Worm (Caenorhabditis elegans) whole organism, young adult: Measurements from ENCODE around the gene Y57G11C.14.

Source experiments
- B0019.2 ChIP-seq: fragments of 200-800 bp; sonication (Bioruptor generic); conservative IDR thresholded peaks from 2 replicates; pipeline ENCODE4 v1.3.6; 2022; ENCODE audit warnings: missing genetic modification reagents, missing genetic modification characterization, missing compliant biosample characterization
- B0035.1 ChIP-seq: sonication (generic microtip); optimal IDR thresholded peaks from 2 replicates; lab custom pipeline; 2016; ENCODE audit warnings: missing genetic modification characterization, mild to moderate bottlenecking, missing compliant biosample characterization, missing genotype, missing genetic modification reagents
- F10E7.11 ChIP-seq: sonication (generic microtip); optimal IDR thresholded peaks from 2 replicates; lab custom pipeline; 2017; ENCODE audit warnings: mild to moderate bottlenecking, missing genetic modification characterization, moderate library complexity, missing compliant biosample characterization
- K11D2.4 ChIP-seq: fragments of 200-800 bp; sonication (Bioruptor generic); IDR thresholded peaks from 2 replicates; pipeline ENCODE4 v1.3.6; 2022; ENCODE audit warnings: missing genetic modification reagents, missing genetic modification characterization, missing compliant biosample characterization
- T07F8.4 ChIP-seq: sonication (generic microtip); optimal IDR thresholded peaks from 2 replicates; lab custom pipeline; 2016; ENCODE audit warnings: mild to moderate bottlenecking, missing genetic modification characterization, moderate library complexity, missing compliant biosample characterization
- Y53G8AR.9 ChIP-seq: fragments of 200-800 bp; sonication (Bioruptor generic); conservative IDR thresholded peaks from 2 replicates; pipeline ENCODE4 v1.3.6; 2022; ENCODE audit warnings: missing genetic modification reagents, missing genetic modification characterization, missing compliant biosample characterization
- Y56A3A.18 ChIP-seq: fragments of 200-800 bp; sonication (Bioruptor generic); IDR thresholded peaks from 2 replicates; pipeline ENCODE4 v1.3.6; 2022; ENCODE audit warnings: missing genetic modification reagents, missing genetic modification characterization, missing compliant biosample characterization
- Y67H2A.10 ChIP-seq: fragments of 200-800 bp; sonication (Bioruptor generic); conservative IDR thresholded peaks from 2 replicates; pipeline ENCODE4 v1.3.6; 2022; ENCODE audit warnings: missing genetic modification reagents, missing genetic modification characterization, missing compliant biosample characterization
- Y79H2A.3 ChIP-seq: fragments of 200-800 bp; sonication (Bioruptor generic); conservative IDR thresholded peaks from 2 replicates; pipeline ENCODE4 v1.3.6; 2022; ENCODE audit warnings: missing genetic modification reagents, missing genetic modification characterization, missing compliant biosample characterization
- ama-1 ChIP-seq, 3 experiments: fragments of 150-350 bp in 1 of 3; sonication (generic microtip) in 2 of 3; optimal IDR thresholded peaks; 2 replicates each; lab custom pipeline; 2014 to 2018; ENCODE audit warnings: missing biosample characterization in 2 of 3, missing genetic modification characterization in 2 of 3, missing genetic modification reagents in 2 of 3
- atf-7 ChIP-seq: sonication (generic microtip); optimal IDR thresholded peaks from 2 replicates; lab custom pipeline; 2017; ENCODE audit warnings: mild to moderate bottlenecking, missing genetic modification characterization, missing compliant biosample characterization
- athp-1 ChIP-seq: sonication (generic microtip); optimal IDR thresholded peaks from 2 replicates; lab custom pipeline; 2017; ENCODE audit warnings: mild to moderate bottlenecking, missing genetic modification characterization, missing compliant biosample characterization
- attf-6 ChIP-seq: fragments of 200-800 bp; sonication (Bioruptor generic); IDR thresholded peaks from 2 replicates; pipeline ENCODE4 v1.3.6; 2022; ENCODE audit warnings: missing genetic modification reagents, missing genetic modification characterization, missing compliant biosample characterization
- cebp-1 ChIP-seq, 2 experiments: fragments of 200-800 bp in 1 of 2; sonication (Bioruptor generic) in 1 of 2; sonication (generic microtip) in 1 of 2; IDR thresholded peaks in 1 of 2; optimal IDR thresholded peaks in 1 of 2; 2 replicates each; pipeline versions ENCODE4 v1.3.6 to Lab custom; 2017 to 2022; ENCODE audit warnings: missing compliant biosample characterization in 2 of 2, missing genetic modification characterization in 2 of 2, mild to moderate bottlenecking in 1 of 2, missing genetic modification reagents in 1 of 2, moderate library complexity in 1 of 2
- ceh-100 ChIP-seq: fragments of 200-800 bp; sonication (Bioruptor generic); IDR thresholded peaks from 2 replicates; pipeline ENCODE4 v1.3.6; 2022; ENCODE audit warnings: missing genetic modification reagents, missing genetic modification characterization, missing compliant biosample characterization
- ceh-27 ChIP-seq: fragments of 200-800 bp; sonication (Bioruptor generic); optimal IDR thresholded peaks from 2 replicates; lab custom pipeline; 2018; ENCODE audit warnings: mild to moderate bottlenecking, missing genetic modification characterization, moderate library complexity, missing compliant biosample characterization
- ceh-40 ChIP-seq: fragments of 200-800 bp; sonication (Bioruptor generic); IDR thresholded peaks from 2 replicates; pipeline ENCODE4 v1.3.6; 2022; ENCODE audit warnings: missing genetic modification characterization, missing compliant biosample characterization
- ceh-58 ChIP-seq: fragments of 200-800 bp; sonication (Bioruptor generic); IDR thresholded peaks from 2 replicates; pipeline ENCODE4 v1.3.6; 2022; ENCODE audit warnings: missing genetic modification characterization, missing compliant biosample characterization
- ceh-79 ChIP-seq: sonication (generic microtip); optimal IDR thresholded peaks from 2 replicates; lab custom pipeline; 2017; ENCODE audit warnings: mild to moderate bottlenecking, missing genetic modification characterization, missing compliant biosample characterization
- chd-7 ChIP-seq: sonication (generic microtip); optimal IDR thresholded peaks from 2 replicates; lab custom pipeline; 2016; ENCODE audit warnings: mild to moderate bottlenecking, missing genetic modification characterization, moderate library complexity, missing compliant biosample characterization
- ets-4 ChIP-seq: fragments of 200-800 bp; sonication (Bioruptor generic); optimal IDR thresholded peaks from 2 replicates; lab custom pipeline; 2018; ENCODE audit warnings: mild to moderate bottlenecking, missing genetic modification characterization, missing compliant biosample characterization
- him-1 ChIP-seq: sonication (generic microtip); optimal IDR thresholded peaks from 2 replicates; lab custom pipeline; 2016; ENCODE audit warnings: missing genotype, missing genetic modification reagents, missing genetic modification characterization, missing compliant biosample characterization
- hmg-1.2 ChIP-seq: fragments of 200-800 bp; sonication (Bioruptor generic); IDR thresholded peaks from 2 replicates; pipeline ENCODE4 v1.3.6; 2022; ENCODE audit warnings: missing genetic modification reagents, missing genetic modification characterization, missing compliant biosample characterization
- hrde-1 ChIP-seq: sonication (generic microtip); optimal IDR thresholded peaks from 2 replicates; lab custom pipeline; 2016; ENCODE audit warnings: missing genetic modification characterization, mild to moderate bottlenecking, missing compliant biosample characterization, moderate library complexity, missing genotype, missing genetic modification reagents, borderline replicate concordance
- let-607 ChIP-seq, 2 experiments: fragments of 200-800 bp in 1 of 2; sonication (Bioruptor generic) in 1 of 2; sonication (generic microtip) in 1 of 2; optimal IDR thresholded peaks; 2 replicates each; lab custom pipeline; 2016 to 2018; ENCODE audit warnings: mild to moderate bottlenecking in 2 of 2, missing compliant biosample characterization in 2 of 2, missing genetic modification characterization in 2 of 2, moderate library complexity in 2 of 2, missing genotype in 1 of 2
- lin-35 ChIP-seq, 3 experiments: fragments of 150-350 bp in 2 of 3; sonication (generic microtip) in 1 of 3; optimal IDR thresholded peaks; 2 replicates each; lab custom pipeline; 2014 to 2018; ENCODE audit warnings: missing biosample characterization in 3 of 3, missing genetic modification characterization in 3 of 3, missing genetic modification reagents in 3 of 3
- lir-1 ChIP-seq: fragments of 200-800 bp; sonication (Bioruptor generic); conservative IDR thresholded peaks from 2 replicates; pipeline ENCODE4 v1.3.6; 2022; ENCODE audit warnings: missing genetic modification reagents, missing genetic modification characterization, missing compliant biosample characterization
- lsy-27 ChIP-seq: sonication (generic microtip); optimal IDR thresholded peaks from 2 replicates; lab custom pipeline; 2017; ENCODE audit warnings: missing genetic modification characterization, mild to moderate bottlenecking, missing compliant biosample characterization, antibody characterized with exemption, missing genotype, borderline replicate concordance; ENCODE audit not compliant: insufficient read depth
- madf-10 ChIP-seq: sonication (generic microtip); optimal IDR thresholded peaks from 2 replicates; lab custom pipeline; 2016; ENCODE audit warnings: mild to moderate bottlenecking, missing genetic modification characterization, missing compliant biosample characterization
- madf-3 ChIP-seq: fragments of 200-800 bp; sonication (Bioruptor generic); IDR thresholded peaks from 2 replicates; pipeline ENCODE4 v1.3.6; 2022; ENCODE audit warnings: missing genetic modification reagents, missing genetic modification characterization, missing compliant biosample characterization
- mxl-1 ChIP-seq: sonication (generic microtip); optimal IDR thresholded peaks from 2 replicates; lab custom pipeline; 2016; ENCODE audit warnings: missing genetic modification characterization, missing compliant biosample characterization
- nfya-1 ChIP-seq: sonication (generic microtip); optimal IDR thresholded peaks from 2 replicates; lab custom pipeline; 2017; ENCODE audit warnings: antibody characterized with exemption, missing compliant biosample characterization, missing genetic modification characterization, borderline replicate concordance; ENCODE audit not compliant: insufficient read depth
- nhr-120 ChIP-seq: fragments of 200-800 bp; sonication (Bioruptor generic); IDR thresholded peaks from 2 replicates; pipeline ENCODE4 v1.3.6; 2022; ENCODE audit warnings: missing genetic modification characterization, missing compliant biosample characterization
- nhr-80 ChIP-seq: sonication (generic microtip); optimal IDR thresholded peaks from 2 replicates; lab custom pipeline; 2016; ENCODE audit warnings: missing genetic modification characterization, missing compliant biosample characterization
- pbrm-1 ChIP-seq: fragments of 200-800 bp; sonication (Bioruptor generic); IDR thresholded peaks from 2 replicates; pipeline ENCODE4 v1.3.6; 2022; ENCODE audit warnings: missing genetic modification reagents, missing genetic modification characterization, missing compliant biosample characterization
- pha-4 ChIP-seq: fragments of 150-350 bp; sonication (generic microtip); optimal IDR thresholded peaks from 2 replicates; lab custom pipeline; 2014; ENCODE audit warnings: missing biosample characterization, missing genetic modification reagents, missing genetic modification characterization
- rpc-1 ChIP-seq, 2 experiments: fragments of 150-350 bp in 1 of 2; sonication (generic microtip) in 1 of 2; optimal IDR thresholded peaks; 2 replicates each; lab custom pipeline; 2014 to 2018; ENCODE audit warnings: missing biosample characterization in 1 of 2, missing genetic modification characterization in 1 of 2, missing genetic modification reagents in 1 of 2, missing genotype in 1 of 2
- snpc-3.4 ChIP-seq: sonication (generic microtip); optimal IDR thresholded peaks from 2 replicates; lab custom pipeline; 2017; ENCODE audit warnings: missing genetic modification characterization, mild to moderate bottlenecking, missing compliant biosample characterization, antibody characterized with exemption, moderate library complexity, missing genotype, missing genetic modification reagents
- somi-1 ChIP-seq: fragments of 200-800 bp; sonication (Bioruptor generic); optimal IDR thresholded peaks from 2 replicates; lab custom pipeline; 2018; ENCODE audit warnings: mild to moderate bottlenecking, missing genetic modification characterization, missing compliant biosample characterization
- unc-130 ChIP-seq: sonication (generic microtip); optimal IDR thresholded peaks from 2 replicates; lab custom pipeline; 2016; ENCODE audit warnings: missing genetic modification reagents, missing genetic modification characterization, missing compliant biosample characterization
- unc-62 ChIP-seq: fragments of 150-350 bp; optimal IDR thresholded peaks from 2 replicates; lab custom pipeline; 2014; ENCODE audit warnings: missing biosample characterization, missing genetic modification reagents, missing genetic modification characterization
- ztf-3 ChIP-seq: fragments of 200-800 bp; sonication (Bioruptor generic); optimal IDR thresholded peaks from 2 replicates; lab custom pipeline; 2018; ENCODE audit warnings: mild to moderate bottlenecking, missing genetic modification characterization, missing compliant biosample characterization

Gene Y57G11C.14

ce11 chrIV:14763938-14764718 lies 35.0 kb upstream of the Y57G11C.14 start:
- TF ChIP-seq cebp-1 (GFP tag; IDR thresholded peaks at IDR 0.05; lab: Robert Waterston, UW) = no peak
- TF ChIP-seq cebp-1 (tag; optimal IDR thresholded peaks at IDR 0.05; lab: Kevin White, UChicago) = peak; percentile 28
- peak; percentile 30; the same call in 1 of the 2 replicates for TF ChIP-seq Y53G8AR.9 (GFP tag; lab: Robert Waterston, UW)
- TF ChIP-seq F10E7.11 (tag; lab: Kevin White, UChicago) = no peak
- no peak for TF ChIP-seq Y67H2A.10 (GFP tag; lab: Robert Waterston, UW)
- peak; percentile 70 for TF ChIP-seq ama-1 (optimal IDR thresholded peaks at IDR 0.05; lab: Kevin White, UChicago)
- TF ChIP-seq ama-1 (GFP tag; optimal IDR thresholded peaks at IDR 0.05; lab: Kevin White, UChicago) = no peak

DNA sequence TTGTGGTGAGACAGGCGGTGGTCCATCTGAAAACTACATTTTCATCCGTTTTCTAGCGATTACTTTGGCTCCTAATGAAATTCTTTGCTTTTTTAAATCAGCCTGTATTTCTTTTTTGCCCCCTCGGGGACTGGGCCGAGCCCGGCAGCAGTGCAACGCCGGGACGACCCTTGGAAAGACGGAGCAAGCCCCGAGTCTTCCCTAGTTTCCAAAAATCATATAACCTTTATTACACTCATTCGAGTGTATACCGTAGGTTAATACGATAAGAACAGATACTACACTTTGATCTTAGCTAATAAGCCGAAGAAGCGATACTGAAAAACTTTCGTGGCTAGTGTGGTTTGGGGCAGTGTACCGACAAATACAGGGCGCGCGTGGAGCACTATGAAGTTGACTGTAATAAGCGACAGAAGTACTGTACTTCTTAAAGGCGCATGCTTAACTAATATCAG lies 34.4 kb upstream of the Y57G11C.14 start:
- TF ChIP-seq ceh-27 (GFP tag; lab: Kevin White, UChicago) (peak; percentile 27), somi-1 (GFP tag; lab: Kevin White, UChicago) (no peak), atf-7 (tag; lab: Kevin White, UChicago) (no peak), hmg-1.2 (GFP tag; lab: Robert Waterston, UW) (peak; percentile 97), ztf-3 (GFP tag; lab: Kevin White, UChicago) (no peak), let-607 (tag; optimal IDR thresholded peaks at IDR 0.05; lab: Kevin White, UChicago) (no peak), pbrm-1 (GFP tag; lab: Robert Waterston, UW) (peak; percentile 96), lin-35 (GFP tag; optimal IDR thresholded peaks at IDR 0.05; lab: Kevin White, UChicago) (no peak), him-1 (tag; lab: Kevin White, UChicago) (peak; percentile 74), lsy-27 (tag; lab: Kevin White, UChicago) (peak; percentile 42), nfya-1 (tag; lab: Kevin White, UChicago) (no peak), Y56A3A.18 (GFP tag; lab: Robert Waterston, UW) (0 out of 2 replicates have a peak, but pooled peaks have one; percentile 26), rpc-1 (optimal IDR thresholded peaks at IDR 0.05; lab: Kevin White, UChicago) (no peak), rpc-1 (tag; optimal IDR thresholded peaks at IDR 0.05; lab: Kevin White, UChicago) (peak; percentile 7), K11D2.4 (GFP tag; lab: Robert Waterston, UW) (0 out of 2 replicates have a peak, but pooled peaks have one; percentile 43), unc-130 (peak; percentile 27), F10E7.11 (tag; lab: Kevin White, UChicago) (no peak), nhr-120 (GFP tag; lab: Robert Waterston, UW) (no peak), athp-1 (tag; lab: Kevin White, UChicago) (peak; percentile 21), chd-7 (no peak), madf-10 (tag; lab: Kevin White, UChicago) (no peak), attf-6 (GFP tag; lab: Robert Waterston, UW) (peak; percentile 100), ceh-79 (no peak), ceh-58 (GFP tag; lab: Robert Waterston, UW) (no peak), B0035.1 (tag; lab: Kevin White, UChicago) (no peak), snpc-3.4 (peak; percentile 95), mxl-1 (no peak), Y79H2A.3 (GFP tag; lab: Robert Waterston, UW) (0 out of 2 replicates have a peak, but pooled peaks have one; percentile 12), T07F8.4 (no peak), ceh-100 (GFP tag; lab: Robert Waterston, UW) (peak; percentile 70), madf-3 (GFP tag; lab: Robert Waterston, UW) (0 out of 2 replicates have a peak, but pooled peaks have one; percentile 45), ets-4 (GFP tag; lab: Kevin White, UChicago) (no peak), pha-4 (tag; lab: Kevin White, UChicago) (no peak), unc-62 (GFP tag; lab: Kevin White, UChicago) (no peak), lir-1 (GFP tag; lab: Robert Waterston, UW) (peak; percentile 71), nhr-80 (tag; lab: Kevin White, UChicago) (no peak), B0019.2 (GFP tag; lab: Robert Waterston, UW) (0 out of 2 replicates have a peak, but pooled peaks have one; percentile 1), ceh-40 (GFP tag; lab: Robert Waterston, UW) (0 out of 2 replicates have a peak, but pooled peaks have one; percentile 31), hrde-1 (peak; percentile 53)
